Worm (Caenorhabditis elegans) whole organism, early embryonic: ENCODE results near the gene R10H10.3.

ENCODE experiments used
- ama-1 ChIP-seq: fragments of 150-350 bp; optimal IDR thresholded peaks from 2 replicates; lab custom pipeline; 2014
- hmg-4 ChIP-seq: fragments of 200-800 bp; sonication (Bioruptor generic); optimal IDR thresholded peaks from 2 replicates; lab custom pipeline; 2018; ENCODE audit warnings: mild to moderate bottlenecking, missing genetic modification characterization, missing compliant biosample characterization
- sea-1 ChIP-seq: fragments of 200-800 bp; sonication (Bioruptor generic); conservative IDR thresholded peaks from 2 replicates; pipeline ENCODE4 v1.3.6; 2022; ENCODE audit warnings: missing genetic modification characterization, missing compliant biosample characterization

- TF ChIP-seq ama-1 (lab: Kevin White, UChicago): no peak
- TF ChIP-seq hmg-4 (GFP tag; lab: Kevin White, UChicago): no peak
- TF ChIP-seq sea-1: no peak
These were observed 48.8 kb downstream of the R10H10.3 start for ce11 chrIV:10437114-10437513.
